Worm (Caenorhabditis elegans) whole organism, L1 larva: ENCODE results near the gene skr-18.

Experiments
- C04F5.9 ChIP-seq: sonication (generic microtip); optimal IDR thresholded peaks from 2 replicates; lab custom pipeline; 2016; ENCODE audit warnings: missing genetic modification characterization, missing compliant biosample characterization
- C16A3.4 ChIP-seq: fragments of 150-350 bp; optimal IDR thresholded peaks from 2 replicates; lab custom pipeline; 2014; ENCODE audit warnings: missing biosample characterization, missing genetic modification characterization
- C34B4.2 ChIP-seq: sonication (generic microtip); optimal IDR thresholded peaks from 2 replicates; lab custom pipeline; 2017; ENCODE audit warnings: mild to moderate bottlenecking, missing genetic modification characterization, missing compliant biosample characterization
- F16B12.6 ChIP-seq: fragments of 150-350 bp; optimal IDR thresholded peaks from 2 replicates; lab custom pipeline; 2014; ENCODE audit warnings: missing biosample characterization, missing genetic modification characterization
- Y116A8C.19 ChIP-seq: sonication (generic microtip); optimal IDR thresholded peaks from 2 replicates; lab custom pipeline; 2016; ENCODE audit warnings: missing compliant biosample characterization, missing genetic modification characterization, borderline replicate concordance
- ama-1 ChIP-seq: fragments of 150-350 bp; optimal IDR thresholded peaks from 2 replicates; lab custom pipeline; 2014
- blmp-1 ChIP-seq: fragments of 150-350 bp; optimal IDR thresholded peaks from 2 replicates; lab custom pipeline; 2014; ENCODE audit warnings: missing biosample characterization, missing genetic modification characterization
- ceh-63 ChIP-seq: fragments of 200-800 bp; sonication (Bioruptor generic); optimal IDR thresholded peaks from 2 replicates; lab custom pipeline; 2018; ENCODE audit warnings: mild to moderate bottlenecking, missing genetic modification characterization, missing compliant biosample characterization
- ceh-88 ChIP-seq: fragments of 200-800 bp; sonication (Bioruptor generic); IDR thresholded peaks from 2 replicates; pipeline ENCODE4 v1.3.6; 2022; ENCODE audit warnings: missing genetic modification characterization, missing compliant biosample characterization
- dpl-1 ChIP-seq, 3 experiments: fragments of 150-350 bp in 2 of 3; sonication (generic microtip) in 1 of 3; optimal IDR thresholded peaks; 2 replicates each; lab custom pipeline; 2014 to 2017; ENCODE audit warnings: missing biosample characterization in 3 of 3, missing genetic modification characterization in 3 of 3, missing genetic modification reagents in 3 of 3
- efl-1 ChIP-seq, 4 experiments: fragments of 150-350 bp; optimal IDR thresholded peaks in 3 of 4; peaks in 1 of 4; 1 replicate in 1 of 4; 2 replicates in 3 of 4; lab custom pipeline; 2014; ENCODE audit warnings: missing biosample characterization in 2 of 4, missing genetic modification characterization in 2 of 4, missing genetic modification reagents in 2 of 4
- efl-3 ChIP-seq: fragments of 200-800 bp; sonication (Bioruptor generic); optimal IDR thresholded peaks from 2 replicates; lab custom pipeline; 2018; ENCODE audit warnings: mild to moderate bottlenecking, missing genetic modification characterization, missing compliant biosample characterization
- elt-2 ChIP-seq: sonication (generic microtip); optimal IDR thresholded peaks from 2 replicates; lab custom pipeline; 2016; ENCODE audit warnings: missing genetic modification characterization, mild to moderate bottlenecking, inconsistent platforms, missing compliant biosample characterization, missing genetic modification reagents
- ets-5 ChIP-seq: fragments of 200-800 bp; sonication (Bioruptor generic); IDR thresholded peaks from 2 replicates; pipeline ENCODE4 v1.3.6; 2022; ENCODE audit warnings: missing genetic modification characterization, missing compliant biosample characterization
- fkh-10 ChIP-seq: sonication (generic microtip); optimal IDR thresholded peaks from 2 replicates; lab custom pipeline; 2017; ENCODE audit warnings: missing biosample characterization, missing genetic modification reagents, missing genetic modification characterization
- fkh-4 ChIP-seq: sonication (generic microtip); optimal IDR thresholded peaks from 2 replicates; lab custom pipeline; 2016; ENCODE audit warnings: missing compliant biosample characterization, missing genetic modification characterization, borderline replicate concordance
- hlh-17 ChIP-seq: fragments of 200-800 bp; sonication (Bioruptor generic); optimal IDR thresholded peaks from 2 replicates; lab custom pipeline; 2018; ENCODE audit warnings: missing genetic modification characterization, mild to moderate bottlenecking, missing compliant biosample characterization, moderate library complexity, borderline replicate concordance
- hlh-4 ChIP-seq: sonication (generic microtip); optimal IDR thresholded peaks from 2 replicates; lab custom pipeline; 2016; ENCODE audit warnings: mild to moderate bottlenecking, missing genetic modification characterization, missing compliant biosample characterization
- hpl-2 ChIP-seq: fragments of 150-350 bp; optimal IDR thresholded peaks from 2 replicates; lab custom pipeline; 2014; ENCODE audit warnings: missing biosample characterization, missing genetic modification reagents, missing genetic modification characterization
- isw-1 ChIP-seq: fragments of 200-800 bp; sonication (Bioruptor generic); IDR thresholded peaks from 2 replicates; pipeline ENCODE4 v1.3.6; 2022; ENCODE audit warnings: missing genetic modification characterization, missing compliant biosample characterization
- jun-1 ChIP-seq: fragments of 150-350 bp; optimal IDR thresholded peaks from 2 replicates; lab custom pipeline; 2014; ENCODE audit warnings: missing biosample characterization, missing genetic modification reagents, missing genetic modification characterization
- lin-35 ChIP-seq, 2 experiments: fragments of 150-350 bp; optimal IDR thresholded peaks; 2 replicates each; lab custom pipeline; 2014; ENCODE audit warnings: missing biosample characterization in 2 of 2, missing genetic modification characterization in 2 of 2, missing genetic modification reagents in 2 of 2
- lin-39 ChIP-seq: fragments of 150-350 bp; optimal IDR thresholded peaks from 2 replicates; lab custom pipeline; 2014; ENCODE audit warnings: missing biosample characterization, missing genetic modification reagents, missing genetic modification characterization
- lsy-2 ChIP-seq, 2 experiments: fragments of 150-350 bp; optimal IDR thresholded peaks; 2 replicates each; lab custom pipeline; 2014; ENCODE audit warnings: missing biosample characterization in 2 of 2, missing genetic modification characterization in 2 of 2
- mab-9 ChIP-seq: fragments of 200-800 bp; sonication (Bioruptor generic); IDR thresholded peaks from 2 replicates; pipeline ENCODE4 v1.3.6; 2022; ENCODE audit warnings: missing genetic modification reagents, missing genetic modification characterization, missing compliant biosample characterization
- mdl-1 ChIP-seq, 2 experiments: fragments of 150-350 bp; optimal IDR thresholded peaks; 2 replicates each; lab custom pipeline; 2014 to 2017; ENCODE audit warnings: missing biosample characterization in 2 of 2, missing genetic modification characterization in 2 of 2, inconsistent platforms in 1 of 2
- mep-1 ChIP-seq: fragments of 150-350 bp; optimal IDR thresholded peaks from 2 replicates; lab custom pipeline; 2014; ENCODE audit warnings: missing biosample characterization, missing genetic modification characterization
- nhr-20 ChIP-seq: sonication (generic microtip); optimal IDR thresholded peaks from 2 replicates; lab custom pipeline; 2016; ENCODE audit warnings: mild to moderate bottlenecking, missing genetic modification characterization, missing compliant biosample characterization
- nhr-28 ChIP-seq: fragments of 150-350 bp; optimal IDR thresholded peaks from 2 replicates; lab custom pipeline; 2014; ENCODE audit warnings: missing biosample characterization, missing genetic modification characterization
- nhr-47 ChIP-seq: sonication (generic microtip); optimal IDR thresholded peaks from 2 replicates; lab custom pipeline; 2016; ENCODE audit warnings: mild to moderate bottlenecking, missing genetic modification characterization, moderate library complexity, missing compliant biosample characterization
- nhr-76 ChIP-seq: sonication (generic microtip); optimal IDR thresholded peaks from 2 replicates; lab custom pipeline; 2017; ENCODE audit warnings: missing biosample characterization, missing genetic modification characterization
- nhr-77 ChIP-seq: fragments of 150-350 bp; optimal IDR thresholded peaks from 2 replicates; lab custom pipeline; 2014; ENCODE audit warnings: missing biosample characterization, missing genetic modification characterization
- nhr-84 ChIP-seq: sonication (generic microtip); optimal IDR thresholded peaks from 2 replicates; lab custom pipeline; 2017; ENCODE audit warnings: missing biosample characterization, missing genetic modification characterization
- nhr-90 ChIP-seq: sonication (generic microtip); optimal IDR thresholded peaks from 2 replicates; lab custom pipeline; 2016; ENCODE audit warnings: mild to moderate bottlenecking, missing genetic modification characterization, missing compliant biosample characterization; ENCODE audit not compliant: poor library complexity
- pag-3 ChIP-seq: sonication (generic microtip); optimal IDR thresholded peaks from 2 replicates; lab custom pipeline; 2017; ENCODE audit warnings: missing genetic modification characterization, mild to moderate bottlenecking, missing compliant biosample characterization, antibody characterized with exemption, borderline replicate concordance; ENCODE audit not compliant: insufficient read depth
- skn-1 ChIP-seq: fragments of 150-350 bp; optimal IDR thresholded peaks from 2 replicates; lab custom pipeline; 2014; ENCODE audit warnings: missing biosample characterization, missing genetic modification characterization
- snpc-4 ChIP-seq: fragments of 150-350 bp; optimal IDR thresholded peaks from 2 replicates; lab custom pipeline; 2014; ENCODE audit warnings: missing biosample characterization, missing genetic modification characterization
- snu-23 ChIP-seq: sonication (generic microtip); optimal IDR thresholded peaks from 2 replicates; lab custom pipeline; 2016; ENCODE audit warnings: missing genetic modification characterization, missing compliant biosample characterization
- sptf-1 ChIP-seq: fragments of 150-350 bp; optimal IDR thresholded peaks from 2 replicates; lab custom pipeline; 2014; ENCODE audit warnings: missing biosample characterization, missing genetic modification characterization
- tlp-1 ChIP-seq: fragments of 150-350 bp; optimal IDR thresholded peaks from 2 replicates; lab custom pipeline; 2014; ENCODE audit warnings: missing biosample characterization, missing genetic modification characterization
- unc-30 ChIP-seq: sonication (generic microtip); optimal IDR thresholded peaks from 2 replicates; lab custom pipeline; 2017; ENCODE audit warnings: missing biosample characterization, missing genetic modification characterization
- unc-62 ChIP-seq: fragments of 150-350 bp; optimal IDR thresholded peaks from 2 replicates; lab custom pipeline; 2014; ENCODE audit warnings: missing biosample characterization, missing genetic modification reagents, missing genetic modification characterization
- unc-86 ChIP-seq: sonication (generic microtip); optimal IDR thresholded peaks from 2 replicates; lab custom pipeline; 2016; ENCODE audit warnings: missing genetic modification characterization, missing compliant biosample characterization
- unc-98 ChIP-seq: fragments of 200-800 bp; sonication (Bioruptor generic); IDR thresholded peaks from 2 replicates; pipeline ENCODE4 v1.3.6; 2022; ENCODE audit warnings: missing genetic modification characterization, missing compliant biosample characterization
- vab-15 ChIP-seq: sonication (generic microtip); optimal IDR thresholded peaks from 2 replicates; lab custom pipeline; 2017; ENCODE audit warnings: missing genotype, mild to moderate bottlenecking, missing genetic modification characterization, missing compliant biosample characterization
- xbp-1 ChIP-seq: sonication (generic microtip); optimal IDR thresholded peaks from 2 replicates; lab custom pipeline; 2016; ENCODE audit warnings: missing genetic modification characterization, missing compliant biosample characterization
- zag-1 ChIP-seq: fragments of 150-350 bp; optimal IDR thresholded peaks from 2 replicates; lab custom pipeline; 2014; ENCODE audit warnings: missing biosample characterization, missing genetic modification characterization
- zip-4 ChIP-seq: fragments of 200-800 bp; sonication (Bioruptor generic); optimal IDR thresholded peaks from 2 replicates; lab custom pipeline; 2018; ENCODE audit warnings: mild to moderate bottlenecking, missing genetic modification characterization, moderate library complexity, missing compliant biosample characterization
- ztf-11 ChIP-seq, 2 experiments: sonication (generic microtip); optimal IDR thresholded peaks; 2 replicates each; lab custom pipeline; 2016 to 2017; ENCODE audit warnings: missing genetic modification characterization in 2 of 2, missing biosample characterization in 1 of 2, missing compliant biosample characterization in 1 of 2
- ztf-4 ChIP-seq: fragments of 150-350 bp; optimal IDR thresholded peaks from 2 replicates; lab custom pipeline; 2014; ENCODE audit warnings: missing biosample characterization, missing genetic modification characterization

Gene skr-18

ce11 chrIV:795383-795872, at the start of gene skr-18:
Gene skr-18, minus strand, starts transcription at chrIV:795433.
- TF ChIP-seq sptf-1 (tag; lab: Kevin White, UChicago) (no peak), F16B12.6 (tag; lab: Kevin White, UChicago) (peak; percentile 58), efl-1 (optimal IDR thresholded peaks at IDR 0.05; lab: Kevin White, UChicago) (peak; percentile 9 to 22), efl-1 (GFP tag; optimal IDR thresholded peaks at IDR 0.05 in 1 of 2; lab: Kevin White, UChicago) (peak in 1 of 2 experiments; percentile 26)

ce11 chrIV:842630-843029, 47.4 kb upstream of the skr-18 start:
- TF ChIP-seq hlh-17 (no peak), pag-3 (tag; lab: Kevin White, UChicago) (no peak), lin-39 (tag; lab: Kevin White, UChicago) (no peak), blmp-1 (tag; lab: Kevin White, UChicago) (peak; percentile 38), C16A3.4 (peak; percentile 50), fkh-4 (no peak), hlh-4 (tag; lab: Kevin White, UChicago) (no peak), isw-1 (GFP tag; lab: Robert Waterston, UW) (no peak; the same call in 1 of the 2 replicates), snu-23 (peak; percentile 77), dpl-1 (GFP tag; optimal IDR thresholded peaks at IDR 0.05; lab: Kevin White, UChicago) (peak; percentile 17 to 59 (median 40)), snpc-4 (tag; lab: Kevin White, UChicago) (peak; percentile 47), nhr-20 (tag; lab: Kevin White, UChicago) (peak; percentile 60), nhr-90 (tag; lab: Kevin White, UChicago) (peak; percentile 52), ceh-88 (GFP tag; lab: Robert Waterston, UW) (no peak), unc-30 (tag; lab: Kevin White, UChicago) (no peak), tlp-1 (tag; lab: Kevin White, UChicago) (no peak), lsy-2 (tag; optimal IDR thresholded peaks at IDR 0.05; lab: Kevin White, UChicago) (peak; percentile 7 to 53), ets-5 (GFP tag; lab: Robert Waterston, UW) (no peak), mep-1 (peak; percentile 58), mab-9 (0 out of 2 replicates have a peak, but pooled peaks have one; percentile 27), unc-98 (GFP tag; lab: Robert Waterston, UW) (no peak), C04F5.9 (tag; lab: Kevin White, UChicago) (peak; percentile 8), nhr-28 (tag; lab: Kevin White, UChicago) (no peak), F16B12.6 (tag; lab: Kevin White, UChicago) (peak; percentile 39), Y116A8C.19 (tag; lab: Kevin White, UChicago) (no peak), efl-1 (optimal IDR thresholded peaks at IDR 0.05; lab: Kevin White, UChicago) (peak; percentile 52 to 53), efl-1 (GFP tag; optimal IDR thresholded peaks at IDR 0.05 in 1 of 2; lab: Kevin White, UChicago) (peak; percentile 46 to 94), zag-1 (tag; lab: Kevin White, UChicago) (no peak), nhr-77 (peak; percentile 52), jun-1 (tag; lab: Kevin White, UChicago) (no peak), hpl-2 (GFP tag; lab: Kevin White, UChicago) (no peak), C34B4.2 (tag; lab: Kevin White, UChicago) (no peak), skn-1 (tag; lab: Kevin White, UChicago) (peak; percentile 2), elt-2 (no peak), nhr-76 (tag; lab: Kevin White, UChicago) (no peak), nhr-47 (tag; lab: Kevin White, UChicago) (peak; percentile 61), nhr-84 (no peak), mdl-1 (tag; optimal IDR thresholded peaks at IDR 0.05; lab: Kevin White, UChicago) (peak in 1 of 2 experiments; percentile 64), ztf-4 (tag; lab: Kevin White, UChicago) (no peak), ama-1 (lab: Kevin White, UChicago) (no peak), ztf-11 (tag; optimal IDR thresholded peaks at IDR 0.05; lab: Kevin White, UChicago) (peak in 1 of 2 experiments; percentile 38), lin-35 (GFP tag; optimal IDR thresholded peaks at IDR 0.05; lab: Kevin White, UChicago) (peak; percentile 60 to 72), unc-86 (no peak), vab-15 (tag; lab: Kevin White, UChicago) (no peak), zip-4 (GFP tag; lab: Kevin White, UChicago) (no peak), efl-3 (GFP tag; lab: Kevin White, UChicago) (no peak), fkh-10 (GFP tag; lab: Kevin White, UChicago) (no peak), xbp-1 (tag; lab: Kevin White, UChicago) (peak; percentile 19), unc-62 (no peak), ceh-63 (no peak)
